Fruit fly (Drosophila melanogaster) S2 (cell line): ENCODE results near the gene CG32855.

Experiments used
- CG8478 ChIP-seq: fragments of >200 bp; optimal IDR thresholded peaks from 2 replicates; lab custom pipeline; 2018
- CTCF ChIP-seq, 2 experiments: fragments of >200 bp; optimal IDR thresholded peaks; 2 replicates each; lab custom pipeline; 2018

DNA sequence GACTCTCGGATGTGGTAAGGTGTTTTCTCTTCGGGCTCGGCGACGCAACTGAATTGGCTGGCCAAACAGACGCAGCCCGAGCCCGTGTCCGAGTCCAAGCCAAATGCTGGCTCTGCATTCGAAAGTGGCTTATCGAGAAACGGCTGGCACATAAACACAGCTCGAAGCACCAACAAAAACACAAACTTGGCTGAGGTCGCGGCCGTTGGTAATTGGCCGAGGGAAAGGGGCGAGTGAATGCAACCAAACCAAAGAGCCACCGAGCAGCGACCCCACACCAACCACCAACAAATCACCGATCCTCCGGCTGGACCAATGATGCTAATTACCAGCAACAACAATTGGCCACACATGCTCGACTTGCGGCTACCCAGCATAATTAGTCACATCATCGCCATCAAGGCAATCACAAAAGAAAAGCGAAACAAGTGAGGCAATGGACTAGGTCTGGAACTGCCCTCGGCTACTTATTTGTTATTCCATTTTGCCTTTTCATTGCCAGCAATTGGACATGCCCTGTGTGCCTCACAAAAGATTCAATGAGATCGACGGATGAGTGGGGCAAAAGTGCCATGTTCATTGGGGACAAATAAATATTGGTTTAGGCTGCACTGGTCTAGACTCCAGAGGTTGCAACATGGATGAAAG is at the start of gene CG32855:
- TF ChIP-seq CG8478 (no peak), CTCF (optimal IDR thresholded peaks at IDR 0.05; lab: Kevin White, UChicago) (no peak)
